Worm (Caenorhabditis elegans): ENCODE data around the gene nhr-137.

The nhr-137 gene

ce11 chrX:6665129-6665858, 3.5 kb downstream of the nhr-137 start:
- no peak for TF ChIP-seq bed-3 (GFP tag; optimal IDR thresholded peaks at IDR 0.05)
- TF ChIP-seq ceh-39 (tag; optimal IDR thresholded peaks at IDR 0.05), result no peak
- TF ChIP-seq elt-1 (tag; optimal IDR thresholded peaks at IDR 0.05; ENCODE audit: borderline replicate concordance, insufficient read depth), result peak; percentile 51

ce11 chrX:6663780-6664437, 4.9 kb downstream of the nhr-137 start:
- no peak for TF ChIP-seq unc-120 (tag; optimal IDR thresholded peaks at IDR 0.05; ENCODE audit: poor library complexity, severe bottlenecking)
- TF ChIP-seq mls-2 (tag; optimal IDR thresholded peaks at IDR 0.05), result no peak
- TF ChIP-seq ceh-83 (GFP tag; optimal IDR thresholded peaks at IDR 0.05), result no peak
- no peak for TF ChIP-seq ceh-39 (tag; optimal IDR thresholded peaks at IDR 0.05)
- TF ChIP-seq lin-32 (GFP tag; optimal IDR thresholded peaks at IDR 0.05), result no peak
- TF ChIP-seq sem-2 (GFP tag; optimal IDR thresholded peaks at IDR 0.05), result no peak
- no peak for TF ChIP-seq ham-2 (GFP tag; optimal IDR thresholded peaks at IDR 0.05)
- no peak for TF ChIP-seq mab-5 (tag; optimal IDR thresholded peaks at IDR 0.05)
- TF ChIP-seq cnd-1 (tag; optimal IDR thresholded peaks at IDR 0.05), result no peak
- no peak for TF ChIP-seq snpc-4 (tag; optimal IDR thresholded peaks at IDR 0.05)
- TF ChIP-seq ztf-11 (tag; optimal IDR thresholded peaks at IDR 0.05), result no peak
- TF ChIP-seq nhr-2 (tag; optimal IDR thresholded peaks at IDR 0.05), result no peak
- no peak for TF ChIP-seq nhr-12 (tag; optimal IDR thresholded peaks at IDR 0.05)
- TF ChIP-seq unc-39 (tag; optimal IDR thresholded peaks at IDR 0.05), result no peak
- TF ChIP-seq tbx-8 (GFP tag; optimal IDR thresholded peaks at IDR 0.05), result no peak
- TF ChIP-seq hlh-1 (tag; optimal IDR thresholded peaks at IDR 0.05), result no peak

ce11 chrX:6662267-6662666, 6.5 kb downstream of the nhr-137 start:
- TF ChIP-seq nhr-2 (tag; optimal IDR thresholded peaks at IDR 0.05) (no peak), nhr-28 (tag; optimal IDR thresholded peaks at IDR 0.05) (no peak), blmp-1 (tag; optimal IDR thresholded peaks at IDR 0.05) (no peak), mls-2 (tag; optimal IDR thresholded peaks at IDR 0.05) (no peak), flh-1 (GFP tag; optimal IDR thresholded peaks at IDR 0.05) (no peak), unc-39 (tag; optimal IDR thresholded peaks at IDR 0.05) (no peak), ztf-11 (tag; optimal IDR thresholded peaks at IDR 0.05) (no peak)

- TF ChIP-seq unc-120 (tag; optimal IDR thresholded peaks at IDR 0.05; ENCODE audit: poor library complexity, severe bottlenecking) (no peak), unc-62 (GFP tag; optimal IDR thresholded peaks at IDR 0.05) (no peak), ces-1 (GFP tag; optimal IDR thresholded peaks at IDR 0.05) (no peak), mab-5 (tag; optimal IDR thresholded peaks at IDR 0.05) (no peak), sptf-1 (tag; optimal IDR thresholded peaks at IDR 0.05) (no peak), lin-13 (tag; optimal IDR thresholded peaks at IDR 0.05) (no peak), zip-8 (tag; optimal IDR thresholded peaks at IDR 0.05) (no peak), lsy-2 (tag; optimal IDR thresholded peaks at IDR 0.05) (no peak), nhr-2 (tag; optimal IDR thresholded peaks at IDR 0.05) (no peak), mep-1 (tag; optimal IDR thresholded peaks at IDR 0.05) (no peak)
Observed at ce11 chrX:6656770-6657169, 12.0 kb downstream of the nhr-137 start.

ce11 chrX:6656251-6656650, 12.6 kb downstream of the nhr-137 start:
- TF ChIP-seq sptf-1 (tag; optimal IDR thresholded peaks at IDR 0.05) (no peak), sem-2 (GFP tag; optimal IDR thresholded peaks at IDR 0.05) (no peak), ham-2 (GFP tag; optimal IDR thresholded peaks at IDR 0.05) (no peak), snpc-4 (tag; optimal IDR thresholded peaks at IDR 0.05) (no peak), drap-1 (GFP tag; optimal IDR thresholded peaks at IDR 0.05) (no peak), pha-4 (tag; optimal IDR thresholded peaks at IDR 0.05) (no peak), nhr-2 (tag; optimal IDR thresholded peaks at IDR 0.05) (no peak), unc-120 (tag; optimal IDR thresholded peaks at IDR 0.05; ENCODE audit: poor library complexity, severe bottlenecking) (no peak), elt-3 (tag; optimal IDR thresholded peaks at IDR 0.05) (no peak), flh-1 (GFP tag; optimal IDR thresholded peaks at IDR 0.05) (no peak), lin-13 (tag; optimal IDR thresholded peaks at IDR 0.05) (no peak), lsy-2 (tag; optimal IDR thresholded peaks at IDR 0.05) (no peak), M03D4.4 (tag; optimal IDR thresholded peaks at IDR 0.05) (no peak)
